Fruit fly (Drosophila melanogaster) whole organism, embryonic: ENCODE measurements around the gene CG44836.

ENCODE experiments used
- ATbp ChIP-seq: fragments of 200-800 bp; sonication (Bioruptor generic); optimal IDR thresholded peaks from 2 replicates; lab custom pipeline; 2017; ENCODE audit warnings: missing biosample characterization, mild to moderate bottlenecking, missing genetic modification characterization, missing genetic modification reagents
- Asciz ChIP-seq: fragments of 200-800 bp; sonication (Bioruptor generic); optimal IDR thresholded peaks from 2 replicates; lab custom pipeline; 2017; ENCODE audit warnings: missing biosample characterization, mild to moderate bottlenecking, missing genetic modification characterization, missing genetic modification reagents
- B-H1 ChIP-seq: fragments of 200-800 bp; sonication (Bioruptor generic); IDR thresholded peaks from 3 replicates; pipeline ENCODE4 v1.3.6; 2022; ENCODE audit warnings: missing biosample characterization, missing genetic modification characterization
- CG10321 ChIP-seq: fragments of 200-800 bp; sonication (Bioruptor generic); IDR thresholded peaks from 2 replicates; pipeline ENCODE4 v1.3.6; 2022; ENCODE audit warnings: missing biosample characterization, missing genetic modification characterization
- CG10959 ChIP-seq: fragments of 200-800 bp; sonication (Bioruptor generic); IDR thresholded peaks from 2 replicates; pipeline ENCODE4 v1.3.6; 2022; ENCODE audit warnings: missing biosample characterization, missing genetic modification characterization
- CG11085 ChIP-seq: fragments of 200-800 bp; sonication (Bioruptor generic); IDR thresholded peaks from 2 replicates; pipeline ENCODE4 v1.3.6; 2022; ENCODE audit warnings: missing biosample characterization, missing genetic modification characterization
- CG13123 ChIP-seq: fragments of 200-800 bp; sonication (Bioruptor generic); optimal IDR thresholded peaks from 2 replicates; lab custom pipeline; 2016; ENCODE audit warnings: missing biosample characterization, missing genetic modification characterization
- CG14710 ChIP-seq: fragments of 200-800 bp; sonication (Bioruptor generic); optimal IDR thresholded peaks from 3 replicates; lab custom pipeline; 2019; ENCODE audit warnings: missing biosample characterization, mild to moderate bottlenecking, missing genetic modification characterization, moderate library complexity
- CG15601 ChIP-seq: fragments of 200-800 bp; sonication (Bioruptor generic); optimal IDR thresholded peaks from 3 replicates; lab custom pipeline; 2019; ENCODE audit warnings: missing biosample characterization, mild to moderate bottlenecking, missing genetic modification characterization, moderate library complexity
- CG17912 ChIP-seq: fragments of 200-800 bp; sonication (Bioruptor generic); optimal IDR thresholded peaks from 2 replicates; lab custom pipeline; 2018; ENCODE audit warnings: missing biosample characterization, mild to moderate bottlenecking, missing genetic modification characterization
- CG1832 ChIP-seq: fragments of 200-800 bp; sonication (Bioruptor generic); optimal IDR thresholded peaks from 2 replicates; lab custom pipeline; 2017; ENCODE audit warnings: missing biosample characterization, mild to moderate bottlenecking, missing genetic modification characterization, inconsistent platforms
- CG6654 ChIP-seq: fragments of 200-800 bp; sonication (Bioruptor generic); optimal IDR thresholded peaks from 2 replicates; lab custom pipeline; 2017; ENCODE audit warnings: missing biosample characterization, mild to moderate bottlenecking, missing genetic modification characterization
- CG6765 ChIP-seq: fragments of 200-800 bp; sonication (Bioruptor generic); optimal IDR thresholded peaks from 3 replicates; lab custom pipeline; 2017; ENCODE audit warnings: missing biosample characterization, mild to moderate bottlenecking, missing genetic modification characterization
- CG7271 ChIP-seq: fragments of 200-800 bp; sonication (Bioruptor generic); optimal IDR thresholded peaks from 2 replicates; lab custom pipeline; 2018; ENCODE audit warnings: missing biosample characterization, mild to moderate bottlenecking, missing genetic modification characterization, moderate library complexity
- CG8478 ChIP-seq: fragments of >200 bp; optimal IDR thresholded peaks from 2 replicates; lab custom pipeline; 2018
- CG8944 ChIP-seq: fragments of 200-800 bp; sonication (Bioruptor generic); optimal IDR thresholded peaks from 3 replicates; lab custom pipeline; 2016; ENCODE audit warnings: missing biosample characterization, missing genetic modification characterization
- CG9609 ChIP-seq: fragments of 200-800 bp; sonication (Bioruptor generic); optimal IDR thresholded peaks from 3 replicates; lab custom pipeline; 2016; ENCODE audit warnings: missing biosample characterization, missing genetic modification characterization
- Doc2 ChIP-seq: fragments of 200-800 bp; sonication (Bioruptor generic); IDR thresholded peaks from 2 replicates; pipeline ENCODE4 v1.3.6; 2022; ENCODE audit warnings: missing biosample characterization, missing genetic modification characterization
- HLH4C ChIP-seq: fragments of 200-800 bp; sonication (Bioruptor generic); IDR thresholded peaks from 3 replicates; pipeline ENCODE4 v1.3.6; 2022; ENCODE audit warnings: missing biosample characterization, missing genetic modification characterization; ENCODE audit not compliant: partially characterized antibody
- Hand ChIP-seq: fragments of 200-800 bp; sonication (Bioruptor generic); optimal IDR thresholded peaks from 2 replicates; lab custom pipeline; 2017; ENCODE audit warnings: mild to moderate bottlenecking, missing biosample characterization, missing genetic modification reagents, missing genetic modification characterization
- Hmr ChIP-seq: fragments of 200-800 bp; sonication (Bioruptor generic); optimal IDR thresholded peaks from 3 replicates; lab custom pipeline; 2017; ENCODE audit warnings: mild to moderate bottlenecking, missing biosample characterization, missing genetic modification reagents, missing genetic modification characterization
- Hsf ChIP-seq: fragments of 200-800 bp; sonication (Bioruptor generic); optimal IDR thresholded peaks from 3 replicates; lab custom pipeline; 2016; ENCODE audit warnings: missing biosample characterization, missing genetic modification characterization
- Lpt ChIP-seq: fragments of >200 bp; optimal IDR thresholded peaks from 2 replicates; lab custom pipeline; 2018; ENCODE audit warnings: missing biosample characterization, missing genetic modification characterization
- Sox102F ChIP-seq: fragments of 200-800 bp; sonication (Bioruptor generic); optimal IDR thresholded peaks from 2 replicates; lab custom pipeline; 2018; ENCODE audit warnings: missing biosample characterization, mild to moderate bottlenecking, missing genetic modification characterization, moderate library complexity
- Sry-δ ChIP-seq: fragments of 200-800 bp; sonication (Bioruptor generic); optimal IDR thresholded peaks from 2 replicates; lab custom pipeline; 2016; ENCODE audit warnings: missing biosample characterization, missing genetic modification characterization
- cg ChIP-seq: fragments of 200-800 bp; sonication (Bioruptor generic); optimal IDR thresholded peaks from 3 replicates; lab custom pipeline; 2019; ENCODE audit warnings: missing biosample characterization, mild to moderate bottlenecking, missing genetic modification characterization, moderate library complexity
- chif ChIP-seq, 2 experiments: fragments of 200-800 bp; sonication (Bioruptor generic); optimal IDR thresholded peaks; 3 replicates each; lab custom pipeline; 2016; ENCODE audit warnings: missing biosample characterization in 2 of 2, missing genetic modification characterization in 2 of 2
- chinmo ChIP-seq: fragments of 200-800 bp; sonication (Bioruptor generic); IDR thresholded peaks from 4 replicates; pipeline ENCODE4 v1.3.6; 2022; ENCODE audit warnings: missing biosample characterization, missing genetic modification characterization; ENCODE audit not compliant: partially characterized antibody
- crc ChIP-seq: fragments of 200-800 bp; sonication (Bioruptor generic); optimal IDR thresholded peaks from 2 replicates; lab custom pipeline; 2016; ENCODE audit warnings: missing biosample characterization, missing genetic modification characterization
- dysf ChIP-seq: fragments of 200-800 bp; sonication (Bioruptor generic); IDR thresholded peaks from 3 replicates; pipeline ENCODE4 v1.3.6; 2022; ENCODE audit warnings: missing biosample characterization, missing genetic modification characterization
- gce ChIP-seq: fragments of 200-800 bp; sonication (Bioruptor generic); IDR thresholded peaks from 3 replicates; pipeline ENCODE4 v1.3.6; 2022; ENCODE audit warnings: missing biosample characterization, missing genetic modification characterization
- h ChIP-seq: fragments of >200 bp; optimal IDR thresholded peaks from 2 replicates; lab custom pipeline; 2017
- kay ChIP-seq: fragments of 200-800 bp; sonication (Bioruptor generic); optimal IDR thresholded peaks from 2 replicates; lab custom pipeline; 2016; ENCODE audit warnings: missing biosample characterization, missing genetic modification characterization
- klu ChIP-seq: fragments of 200-800 bp; sonication (Bioruptor generic); IDR thresholded peaks from 2 replicates; pipeline ENCODE4 v1.3.6; 2022; ENCODE audit warnings: missing biosample characterization, missing genetic modification characterization
- knrl ChIP-seq: fragments of 200-800 bp; sonication (Bioruptor generic); IDR thresholded peaks from 3 replicates; pipeline ENCODE4 v1.3.6; 2022; ENCODE audit warnings: missing biosample characterization, missing genetic modification characterization; ENCODE audit not compliant: partially characterized antibody
- lab ChIP-seq: fragments of 200-800 bp; sonication (Bioruptor generic); optimal IDR thresholded peaks from 3 replicates; lab custom pipeline; 2017; ENCODE audit warnings: missing biosample characterization, missing genetic modification characterization, mild to moderate bottlenecking, moderate library complexity, missing genetic modification reagents
- mirr ChIP-seq: fragments of 200-800 bp; sonication (Bioruptor generic); optimal IDR thresholded peaks from 3 replicates; lab custom pipeline; 2018; ENCODE audit warnings: missing biosample characterization, mild to moderate bottlenecking, missing genetic modification characterization
- nerfin-1 ChIP-seq: fragments of 200-800 bp; sonication (Bioruptor generic); optimal IDR thresholded peaks from 3 replicates; lab custom pipeline; 2019; ENCODE audit warnings: missing biosample characterization, mild to moderate bottlenecking, missing genetic modification characterization, moderate library complexity
- nerfin-2 ChIP-seq: fragments of 200-800 bp; sonication (Bioruptor generic); IDR thresholded peaks from 2 replicates; pipeline ENCODE4 v1.3.6; 2022; ENCODE audit warnings: missing biosample characterization, missing genetic modification characterization; ENCODE audit not compliant: partially characterized antibody
- nom ChIP-seq: fragments of 200-800 bp; sonication (Bioruptor generic); optimal IDR thresholded peaks from 2 replicates; lab custom pipeline; 2017; ENCODE audit warnings: missing biosample characterization, missing genetic modification characterization, mild to moderate bottlenecking, moderate library complexity, missing genetic modification reagents
- phol ChIP-seq: fragments of 200-800 bp; sonication (Bioruptor generic); optimal IDR thresholded peaks from 3 replicates; lab custom pipeline; 2018; ENCODE audit warnings: missing biosample characterization, mild to moderate bottlenecking, missing genetic modification characterization, moderate library complexity
- pum ChIP-seq: fragments of 200-800 bp; sonication (Bioruptor generic); optimal IDR thresholded peaks from 2 replicates; lab custom pipeline; 2016; ENCODE audit warnings: missing biosample characterization, missing genetic modification characterization
- ranshi ChIP-seq: fragments of 200-800 bp; sonication (Bioruptor generic); IDR thresholded peaks from 2 replicates; pipeline ENCODE4 v1.3.6; 2022; ENCODE audit warnings: missing biosample characterization, missing genetic modification characterization
- sima ChIP-seq: fragments of 200-800 bp; sonication (Bioruptor generic); optimal IDR thresholded peaks from 2 replicates; lab custom pipeline; 2016; ENCODE audit warnings: missing biosample characterization, missing genetic modification characterization
- sqz ChIP-seq: fragments of 200-800 bp; sonication (Bioruptor generic); optimal IDR thresholded peaks from 3 replicates; lab custom pipeline; 2018; ENCODE audit warnings: missing biosample characterization, mild to moderate bottlenecking, missing genetic modification characterization
- tap ChIP-seq: fragments of 200-800 bp; optimal IDR thresholded peaks from 3 replicates; lab custom pipeline; 2019; ENCODE audit warnings: missing biosample characterization, mild to moderate bottlenecking, missing genetic modification characterization, moderate library complexity
- trh ChIP-seq: fragments of 200-800 bp; sonication (Bioruptor generic); optimal IDR thresholded peaks from 2 replicates; lab custom pipeline; 2016; ENCODE audit warnings: missing biosample characterization, missing genetic modification characterization
- tup ChIP-seq: fragments of 200-800 bp; sonication (Bioruptor generic); optimal IDR thresholded peaks from 2 replicates; lab custom pipeline; 2016; ENCODE audit warnings: missing biosample characterization, mild to moderate bottlenecking, missing genetic modification characterization, moderate library complexity
- usp ChIP-seq: fragments of >200 bp; optimal IDR thresholded peaks from 2 replicates; lab custom pipeline; 2017; ENCODE audit warnings: missing biosample characterization, missing genetic modification characterization
- wor ChIP-seq: fragments of 200-800 bp; sonication (Bioruptor generic); IDR thresholded peaks from 2 replicates; pipeline ENCODE4 v1.3.6; 2022; ENCODE audit warnings: missing biosample characterization, missing genetic modification characterization
- zen2 ChIP-seq: fragments of 200-800 bp; sonication (Bioruptor generic); IDR thresholded peaks from 3 replicates; pipeline ENCODE4 v1.3.6; 2022; ENCODE audit warnings: missing biosample characterization, missing genetic modification characterization; ENCODE audit not compliant: partially characterized antibody

The CG44836 gene

dm6 chr3L:16380770-16381169 lies 19.3 kb downstream of the CG44836 start (continued):
- TF ChIP-seq trh (GFP tag; lab: Kevin White, UChicago) (no peak), ATbp (GFP tag; lab: Kevin White, UChicago) (no peak), CG9609 (GFP tag; lab: Kevin White, UChicago) (peak; percentile 50), CG6765 (GFP tag; lab: Kevin White, UChicago) (peak; percentile 66), Asciz (peak; percentile 65), B-H1 (no peak), pum (GFP tag; lab: Kevin White, UChicago) (peak; percentile 64), h (lab: Kevin White, UChicago) (no peak), ranshi (GFP tag; lab: Robert Waterston, UW) (0 out of 2 replicates have a peak, but pooled peaks have one; percentile 21), Lpt (GFP tag; lab: Kevin White, UChicago) (no peak), wor (GFP tag; lab: Robert Waterston, UW) (peak; percentile 43; the same call in 1 of the 2 replicates), CG1832 (no peak), tap (tag; lab: Kevin White, UChicago) (peak; percentile 75), sqz (GFP tag; lab: Kevin White, UChicago) (no peak), mirr (GFP tag; lab: Kevin White, UChicago) (no peak), cg (GFP tag; lab: Kevin White, UChicago) (peak; percentile 78), usp (GFP tag; lab: Kevin White, UChicago) (no peak), sima (GFP tag; lab: Kevin White, UChicago) (no peak), nom (GFP tag; lab: Kevin White, UChicago) (no peak), Hsf (GFP tag; lab: Kevin White, UChicago) (peak; percentile 70), CG6654 (GFP tag; lab: Kevin White, UChicago) (no peak), zen2 (GFP tag; lab: Robert Waterston, UW) (no peak), knrl (GFP tag; lab: Robert Waterston, UW) (no peak), CG11085 (GFP tag; lab: Robert Waterston, UW) (peak; percentile 53), chinmo (GFP tag; lab: Robert Waterston, UW) (no peak), Hmr (GFP tag; lab: Kevin White, UChicago) (peak; percentile 71), Sry-δ (GFP tag; lab: Kevin White, UChicago) (no peak), Hand (peak; percentile 40), chif (GFP tag; optimal IDR thresholded peaks at IDR 0.05; lab: Kevin White, UChicago) (peak; percentile 32 to 62), CG15601 (tag; lab: Kevin White, UChicago) (peak; percentile 48), HLH4C (GFP tag; lab: Robert Waterston, UW) (no peak), dysf (GFP tag; lab: Robert Waterston, UW) (peak; percentile 76; the same call in 1 of the 3 replicates), klu (GFP tag; lab: Robert Waterston, UW) (0 out of 2 replicates have a peak, but pooled peaks have one; percentile 25), crc (GFP tag; lab: Kevin White, UChicago) (peak; percentile 12), tup (GFP tag; lab: Kevin White, UChicago) (no peak), Doc2 (GFP tag; lab: Robert Waterston, UW) (no peak), CG8944 (GFP tag; lab: Kevin White, UChicago) (peak; percentile 66), CG7271 (no peak), phol (tag; lab: Kevin White, UChicago) (peak; percentile 61), CG10321 (GFP tag; lab: Robert Waterston, UW) (no peak), Sox102F (no peak), CG8478 (lab: Kevin White, UChicago) (no peak), CG13123 (no peak), CG17912 (GFP tag; lab: Kevin White, UChicago) (no peak), CG14710 (peak; percentile 42), gce (GFP tag; lab: Robert Waterston, UW) (no peak), lab (GFP tag; lab: Kevin White, UChicago) (peak; percentile 88), nerfin-2 (GFP tag; lab: Robert Waterston, UW) (no peak), CG10959 (GFP tag; lab: Robert Waterston, UW) (peak; percentile 36; the same call in 1 of the 2 replicates), kay (GFP tag; lab: Kevin White, UChicago) (peak; percentile 25), nerfin-1 (tag; lab: Kevin White, UChicago) (peak; percentile 49)
